Worm (Caenorhabditis elegans) whole organism, dauer: Measurements from ENCODE around the gene cnt-1.

Experiments used
- unc-62 ChIP-seq: sonication (generic microtip); optimal IDR thresholded peaks from 2 replicates; lab custom pipeline; 2017; ENCODE audit warnings: missing biosample characterization, missing genetic modification reagents, missing genetic modification characterization

The cnt-1 gene

ce11 chrII:12041116-12041515 is 47.6 kb downstream of the cnt-1 start:
- TF ChIP-seq unc-62 (GFP tag; lab: Kevin White, UChicago): no peak

- no peak for TF ChIP-seq unc-62 (GFP tag; lab: Kevin White, UChicago)
Measured at ce11 chrII:12040167-12040566, 48.5 kb downstream of the cnt-1 start.

- no peak for TF ChIP-seq unc-62 (GFP tag; lab: Kevin White, UChicago)
Measured at ce11 chrII:12039039-12039438, 49.6 kb downstream of the cnt-1 start, which contains the start of gene tpi-1. tpi-1 (minus strand) TSS chrII:12039139.

- TF ChIP-seq unc-62 (GFP tag; lab: Kevin White, UChicago): no peak
Measured at ce11 chrII:12036516-12036915, 52.2 kb downstream of the cnt-1 start, which contains the start of gene cyn-16. cyn-16 (minus strand) TSS chrII:12036742.

ce11 chrII:12036075-12036474 is 52.6 kb downstream of the cnt-1 start:
- TF ChIP-seq unc-62 (GFP tag; lab: Kevin White, UChicago): no peak

ce11 chrII:12028707-12029106 is 60.0 kb downstream of the cnt-1 start:
- TF ChIP-seq unc-62 (GFP tag; lab: Kevin White, UChicago): no peak

ce11 chrII:12027697-12028245 is 60.9 kb downstream of the cnt-1 start, which contains the start of gene Y17G7B.8:
Y17G7B.8 (minus strand) TSS chrII:12027747.
- no peak for TF ChIP-seq unc-62 (GFP tag; lab: Kevin White, UChicago)

ce11 chrII:12023315-12023878 is 65.3 kb downstream of the cnt-1 start, which contains the start of gene Y17G7B.12:
Y17G7B.12 (plus strand) TSS chrII:12023861.
- no peak for TF ChIP-seq unc-62 (GFP tag; lab: Kevin White, UChicago)
